Worm (Caenorhabditis elegans): Measurements from ENCODE around the gene clec-151.

DNA sequence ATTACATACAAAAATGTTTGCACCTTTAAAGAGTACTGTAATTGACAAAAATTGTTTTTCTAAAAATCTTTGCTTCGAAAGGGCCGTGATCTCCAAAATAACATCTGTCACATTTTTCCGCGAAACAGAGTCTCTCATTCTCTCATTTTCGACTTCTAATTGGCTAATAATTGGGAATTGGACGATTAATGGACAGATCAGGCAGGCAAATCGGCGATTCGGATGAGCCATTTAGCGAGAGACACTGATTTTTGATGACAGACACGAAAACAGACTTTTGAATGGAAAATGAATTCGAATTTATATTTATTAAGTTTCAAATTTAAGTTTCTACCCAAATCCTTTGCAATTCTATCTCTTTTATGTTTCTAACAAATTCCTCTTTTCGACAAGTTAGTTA lies 24.4 kb upstream of the clec-151 start:
- TF ChIP-seq F13H6.1 (tag; optimal IDR thresholded peaks at IDR 0.05) (no peak), ceh-14 (tag; optimal IDR thresholded peaks at IDR 0.05) (no peak)
